Fruit fly (Drosophila melanogaster): ENCODE results near the gene Cyp12e1.

Gene Cyp12e1

DNA sequence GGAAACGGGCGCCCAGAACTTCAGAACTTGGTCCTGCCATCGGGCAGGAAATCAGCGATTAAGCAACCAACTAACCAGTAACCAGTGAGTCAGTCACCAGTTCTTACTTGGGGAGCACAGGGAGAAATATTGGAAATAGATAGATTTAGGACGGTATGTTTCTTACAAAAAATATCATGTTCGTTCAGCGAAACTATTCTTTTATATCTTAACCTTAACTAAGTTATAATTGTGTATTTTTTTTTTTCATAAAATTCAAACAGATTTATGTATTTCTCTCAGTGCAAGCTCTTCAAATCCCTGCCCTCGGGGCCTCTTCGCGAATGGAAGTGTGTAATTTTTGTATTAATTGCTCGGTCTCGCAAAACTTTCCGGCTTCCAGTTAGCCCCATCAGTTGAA is 41.4 kb downstream of the Cyp12e1 start (continued):
- TF ChIP-seq CG15269 (tag; optimal IDR thresholded peaks at IDR 0.05) (peak; percentile 15), grn (GFP tag; optimal IDR thresholded peaks at IDR 0.05) (no peak), CG13424 (tag; optimal IDR thresholded peaks at IDR 0.05) (peak; percentile 16), CG11560 (tag; IDR thresholded peaks at IDR 0.05) (no peak), Hmr (GFP tag; optimal IDR thresholded peaks at IDR 0.05) (peak; percentile 13), lbe (GFP tag; optimal IDR thresholded peaks at IDR 0.05) (peak; percentile 33), eve (GFP tag; optimal IDR thresholded peaks at IDR 0.05) (no peak), sd (tag; optimal IDR thresholded peaks at IDR 0.05) (no peak), Hr51 (GFP tag; optimal IDR thresholded peaks at IDR 0.05) (peak in 1 of 2 experiments; percentile 12), tup (GFP tag; optimal IDR thresholded peaks at IDR 0.05) (no peak), en (GFP tag; optimal IDR thresholded peaks at IDR 0.05) (no peak), sisA (GFP tag; IDR thresholded peaks at IDR 0.05) (peak; percentile 20; the same call in 1 of the 2 replicates), chn (GFP tag; optimal IDR thresholded peaks at IDR 0.05) (no peak), Drgx (GFP tag; IDR thresholded peaks at IDR 0.05) (0 out of 2 replicates have a peak, but pooled peaks have one; percentile 9), CG10979 (tag; optimal IDR thresholded peaks at IDR 0.05) (peak; percentile 4), gsb-n (tag; optimal IDR thresholded peaks at IDR 0.05) (no peak), CG9797 (GFP tag; optimal IDR thresholded peaks at IDR 0.05) (no peak), p53 (GFP tag; optimal IDR thresholded peaks at IDR 0.05) (no peak), gem (tag; optimal IDR thresholded peaks at IDR 0.05) (peak; percentile 45), danr (GFP tag; IDR thresholded peaks at IDR 0.05) (no peak), CG7839 (tag; optimal IDR thresholded peaks at IDR 0.05) (peak; percentile 18), hb (GFP tag; IDR thresholded peaks at IDR 0.05; ENCODE audit: partially characterized antibody) (no peak), CG7928 (GFP tag; optimal IDR thresholded peaks at IDR 0.05) (no peak), CG11504 (tag; optimal IDR thresholded peaks at IDR 0.05) (peak; percentile 45), Hsf (GFP tag; optimal IDR thresholded peaks at IDR 0.05) (no peak), jumu (GFP tag; optimal IDR thresholded peaks at IDR 0.05) (no peak), CG7745 (tag; optimal IDR thresholded peaks at IDR 0.05) (no peak), zfh1 (GFP tag; IDR thresholded peaks at IDR 0.05) (peak; percentile 9; the same call in 1 of the 3 replicates), esg (GFP tag; conservative IDR thresholded peaks at IDR 0.05) (0 out of 2 replicates have a peak, but pooled peaks have one; percentile 14), run (tag; optimal IDR thresholded peaks at IDR 0.05) (no peak), Blimp-1 (GFP tag; optimal IDR thresholded peaks at IDR 0.05) (peak; percentile 5), Rfx (GFP tag; IDR thresholded peaks at IDR 0.05) (0 out of 2 replicates have a peak, but pooled peaks have one; percentile 14), Atf3 (GFP tag; optimal IDR thresholded peaks at IDR 0.05) (no peak), CG18599 (GFP tag; optimal IDR thresholded peaks at IDR 0.05) (peak; percentile 45), sna (GFP tag; IDR thresholded peaks at IDR 0.05; ENCODE audit: partially characterized antibody) (no peak), row (GFP tag; IDR thresholded peaks at IDR 0.05) (peak; percentile 57; the same call in 2 of the 3 replicates), z (GFP tag; IDR thresholded peaks at IDR 0.05) (no peak), zfh2 (GFP tag; optimal IDR thresholded peaks at IDR 0.05) (no peak), hkb (optimal IDR thresholded peaks at IDR 0.05) (no peak), hkb (GFP tag; IDR thresholded peaks at IDR 0.05) (0 out of 2 replicates have a peak, but pooled peaks have one; percentile 19), Sox102F (GFP tag; optimal IDR thresholded peaks at IDR 0.05) (peak; percentile 9), CG12659 (GFP tag; optimal IDR thresholded peaks at IDR 0.05) (no peak), prd (optimal IDR thresholded peaks at IDR 0.05) (no peak), prd (GFP tag; IDR thresholded peaks at IDR 0.05) (peak; percentile 40; the same call in 1 of the 3 replicates), CHES-1-like (GFP tag; optimal IDR thresholded peaks at IDR 0.05) (no peak), CG2678 (tag; optimal IDR thresholded peaks at IDR 0.05) (peak; percentile 31), CG31224 (GFP tag; IDR thresholded peaks at IDR 0.05) (peak; percentile 27; the same call in 1 of the 2 replicates), vfl (GFP tag; optimal IDR thresholded peaks at IDR 0.05) (no peak), CG17328 (GFP tag; IDR thresholded peaks at IDR 0.05) (no peak), Xrp1 (GFP tag; IDR thresholded peaks at IDR 0.05) (peak; percentile 47), gt (GFP tag; IDR thresholded peaks at IDR 0.05) (no peak)

All from whole organism, embryonic.